Worm (Caenorhabditis elegans): ENCODE results near the gene ttc-7.

The ttc-7 gene

DNA sequence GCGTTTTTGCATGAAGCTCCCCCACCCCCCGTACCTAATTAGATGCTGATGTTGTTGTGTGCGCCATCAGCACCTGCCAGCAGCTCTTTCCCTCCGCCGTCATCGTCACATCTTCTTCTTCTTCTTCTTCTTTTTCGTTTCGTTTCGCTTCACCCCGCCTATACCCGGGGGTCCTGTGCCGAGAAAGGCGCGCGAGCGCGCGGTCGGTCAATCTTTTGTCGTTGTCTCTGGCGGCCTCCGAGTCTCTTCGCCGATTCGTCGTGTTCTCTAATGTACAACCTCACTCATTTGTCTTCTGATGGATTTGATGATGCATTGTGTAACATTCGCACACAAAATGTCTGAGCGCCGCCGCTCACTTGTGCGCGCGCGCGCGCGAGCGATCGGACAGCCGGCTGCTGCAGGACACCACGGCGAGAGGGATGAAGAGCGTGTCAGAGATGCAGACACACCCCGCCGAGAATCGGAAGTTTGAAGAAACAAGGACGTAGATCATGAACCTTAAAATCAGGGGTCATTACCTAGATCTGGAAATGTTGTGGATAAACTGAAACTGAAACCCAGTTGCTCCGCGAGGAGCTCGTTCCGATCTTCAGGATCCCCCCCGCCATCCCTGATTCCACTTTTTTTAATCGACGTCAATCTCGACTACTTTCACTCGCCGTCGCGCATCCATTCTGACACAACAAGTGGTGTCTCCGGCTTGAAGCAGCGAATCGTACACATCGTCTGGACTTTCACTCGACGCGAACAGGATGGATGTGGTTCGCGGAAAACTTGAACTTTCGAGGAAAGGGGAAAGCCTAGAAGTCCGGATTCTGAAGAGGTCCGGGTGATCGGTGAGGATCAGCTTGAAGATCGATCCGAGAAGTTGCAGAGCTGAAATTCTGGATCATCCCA, 63.4 kb downstream of the ttc-7 start (continued):
- no peak for TF ChIP-seq aptf-2 (GFP tag; conservative IDR thresholded peaks at IDR 0.05)
- TF ChIP-seq ceh-40 (GFP tag; IDR thresholded peaks at IDR 0.05): no peak
- 0 out of 2 replicates have a peak, but pooled peaks have one; percentile 35 for TF ChIP-seq ekl-4 (GFP tag; IDR thresholded peaks at IDR 0.05)
- peak; percentile 93 for TF ChIP-seq lin-40 (tag; optimal IDR thresholded peaks at IDR 0.05)
- no peak for TF ChIP-seq him-1 (tag; optimal IDR thresholded peaks at IDR 0.05)
- no peak for TF ChIP-seq ztf-25 (GFP tag; IDR thresholded peaks at IDR 0.05)
- TF ChIP-seq Y53F4B.3 (GFP tag; IDR thresholded peaks at IDR 0.05): no peak
- no peak for TF ChIP-seq aptf-3 (GFP tag; IDR thresholded peaks at IDR 0.05)
- TF ChIP-seq hmg-20 (GFP tag; IDR thresholded peaks at IDR 0.05): no peak
- TF ChIP-seq nhr-27 (tag; optimal IDR thresholded peaks at IDR 0.05): peak; percentile 7
- 0 out of 2 replicates have a peak, but pooled peaks have one; percentile 9 for TF ChIP-seq cebp-1 (GFP tag; IDR thresholded peaks at IDR 0.05)
- peak; percentile 85 for TF ChIP-seq cebp-1 (tag; optimal IDR thresholded peaks at IDR 0.05)
- no peak for TF ChIP-seq mxl-1 (tag; optimal IDR thresholded peaks at IDR 0.05)
- TF ChIP-seq ztf-26 (tag; optimal IDR thresholded peaks at IDR 0.05): peak; percentile 91
- TF ChIP-seq ztf-3 (GFP tag; optimal IDR thresholded peaks at IDR 0.05): peak; percentile 76
- TF ChIP-seq F10E7.11 (tag; optimal IDR thresholded peaks at IDR 0.05): no peak
- no peak for TF ChIP-seq repo-1 (tag; optimal IDR thresholded peaks at IDR 0.05)

DNA sequence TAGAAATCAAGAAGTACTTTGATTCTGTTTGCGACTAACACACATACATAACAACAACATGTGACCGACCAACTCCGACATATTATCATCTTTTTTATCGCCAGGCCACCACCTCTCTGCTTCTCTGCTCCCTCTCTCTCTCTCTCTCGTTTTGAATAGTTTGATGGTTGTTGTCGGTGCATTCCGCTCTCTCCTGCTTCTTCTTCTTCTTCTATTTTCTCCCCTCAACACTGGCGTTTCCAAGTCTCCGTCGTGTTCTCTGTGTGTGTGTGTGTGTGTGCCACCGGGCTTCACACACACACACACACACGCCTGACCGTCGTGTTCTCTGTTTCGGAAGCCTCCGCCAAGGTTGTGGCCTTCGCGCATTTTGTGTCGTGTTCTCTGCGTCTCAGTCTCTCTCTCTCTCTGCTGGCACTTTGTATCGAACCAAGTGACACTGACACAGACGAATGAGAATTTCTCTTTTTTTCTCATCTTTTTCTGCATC, 64.9 kb downstream of the ttc-7 start:
- TF ChIP-seq Y67H2A.10 (GFP tag; conservative IDR thresholded peaks at IDR 0.05) (no peak), B0336.3 (GFP tag; IDR thresholded peaks at IDR 0.05) (peak; percentile 96), ztf-28 (GFP tag; IDR thresholded peaks at IDR 0.05) (no peak), F55B11.4 (tag; optimal IDR thresholded peaks at IDR 0.05; ENCODE audit: borderline replicate concordance, insufficient read depth) (no peak), F49E8.2 (tag; optimal IDR thresholded peaks at IDR 0.05; ENCODE audit: insufficient read depth) (no peak), attf-3 (GFP tag; conservative IDR thresholded peaks at IDR 0.05) (no peak), lir-1 (GFP tag; conservative IDR thresholded peaks at IDR 0.05) (no peak; the same call in 1 of the 2 replicates), snpc-1.1 (tag; optimal IDR thresholded peaks at IDR 0.05; ENCODE audit: insufficient read depth) (no peak), madf-10 (tag; optimal IDR thresholded peaks at IDR 0.05) (peak; percentile 94), ccch-3 (GFP tag; optimal IDR thresholded peaks at IDR 0.05) (no peak), B0035.1 (tag; optimal IDR thresholded peaks at IDR 0.05) (peak; percentile 84), Y56A3A.18 (GFP tag; IDR thresholded peaks at IDR 0.05) (no peak), Y53G8AR.9 (GFP tag; conservative IDR thresholded peaks at IDR 0.05) (no peak), F10E7.11 (tag; optimal IDR thresholded peaks at IDR 0.05) (no peak), B0261.1 (tag; optimal IDR thresholded peaks at IDR 0.05) (no peak), aptf-3 (GFP tag; IDR thresholded peaks at IDR 0.05) (no peak), dox-1 (GFP tag; IDR thresholded peaks at IDR 0.05) (peak; percentile 86), F39B2.1 (GFP tag; IDR thresholded peaks at IDR 0.05) (no peak), zim-3 (tag; optimal IDR thresholded peaks at IDR 0.05) (no peak), K12H6.12 (tag; optimal IDR thresholded peaks at IDR 0.05) (peak; percentile 93), egl-44 (GFP tag; IDR thresholded peaks at IDR 0.05) (peak; percentile 84), ceh-91 (GFP tag; IDR thresholded peaks at IDR 0.05) (no peak), nhr-80 (tag; optimal IDR thresholded peaks at IDR 0.05) (peak; percentile 100), ceh-100 (GFP tag; IDR thresholded peaks at IDR 0.05) (no peak), ZK185.1 (tag; optimal IDR thresholded peaks at IDR 0.05; ENCODE audit: poor library complexity, severe bottlenecking) (peak; percentile 68), madf-8 (GFP tag; conservative IDR thresholded peaks at IDR 0.05) (no peak), egrh-3 (GFP tag; IDR thresholded peaks at IDR 0.05) (peak; percentile 61), snpc-4 (GFP tag; optimal IDR thresholded peaks at IDR 0.05) (peak; percentile 62), snpc-4 (tag; optimal IDR thresholded peaks at IDR 0.05) (peak; percentile 13 to 77 (median 69)), fkh-3 (tag; optimal IDR thresholded peaks at IDR 0.05) (no peak), rpc-1 (optimal IDR thresholded peaks at IDR 0.05) (no peak), rpc-1 (tag; optimal IDR thresholded peaks at IDR 0.05) (no peak)
